Worm (Caenorhabditis elegans): ENCODE results near the gene Y46H3A.5.

Gene Y46H3A.5

DNA sequence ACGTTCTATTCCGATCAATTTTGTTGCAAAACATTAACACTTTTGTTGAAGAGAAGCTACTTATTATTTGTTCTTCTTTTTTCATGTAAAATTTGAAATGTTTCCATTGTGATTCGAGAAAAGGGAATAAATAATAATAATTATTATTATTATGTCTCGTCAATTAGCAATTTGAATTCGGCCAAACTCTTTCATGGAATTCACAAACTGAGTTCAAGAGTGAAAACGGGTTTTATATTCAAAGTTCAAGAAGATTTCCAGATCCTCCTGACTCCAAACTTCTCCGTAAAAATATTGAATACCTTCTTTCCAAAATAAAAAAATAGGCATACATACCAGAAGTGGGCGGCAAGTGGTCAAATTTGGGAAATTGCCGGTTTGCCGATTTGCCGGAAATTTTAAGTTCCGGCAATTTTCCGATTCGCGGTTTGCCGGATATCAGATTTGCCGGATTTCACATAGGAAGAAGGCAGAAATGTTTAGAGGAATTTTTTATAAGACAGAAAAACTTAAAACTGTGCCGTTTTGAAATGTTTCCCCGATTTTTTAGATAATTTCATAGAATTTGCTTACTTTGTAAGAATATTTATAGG lies 8.9 kb downstream of the Y46H3A.5 start:
- TF ChIP-seq mbf-1 (tag; optimal IDR thresholded peaks at IDR 0.05) (no peak), C34F6.9 (tag; optimal IDR thresholded peaks at IDR 0.05) (peak; percentile 70), crh-2 (tag; optimal IDR thresholded peaks at IDR 0.05) (peak; percentile 26), ama-1 (optimal IDR thresholded peaks at IDR 0.05) (peak; percentile 82), sma-9 (GFP tag; optimal IDR thresholded peaks at IDR 0.05) (no peak), sma-9 (tag; optimal IDR thresholded peaks at IDR 0.05) (no peak), ztf-4 (tag; optimal IDR thresholded peaks at IDR 0.05) (peak; percentile 21), mdl-1 (tag; optimal IDR thresholded peaks at IDR 0.05) (no peak)

DNA sequence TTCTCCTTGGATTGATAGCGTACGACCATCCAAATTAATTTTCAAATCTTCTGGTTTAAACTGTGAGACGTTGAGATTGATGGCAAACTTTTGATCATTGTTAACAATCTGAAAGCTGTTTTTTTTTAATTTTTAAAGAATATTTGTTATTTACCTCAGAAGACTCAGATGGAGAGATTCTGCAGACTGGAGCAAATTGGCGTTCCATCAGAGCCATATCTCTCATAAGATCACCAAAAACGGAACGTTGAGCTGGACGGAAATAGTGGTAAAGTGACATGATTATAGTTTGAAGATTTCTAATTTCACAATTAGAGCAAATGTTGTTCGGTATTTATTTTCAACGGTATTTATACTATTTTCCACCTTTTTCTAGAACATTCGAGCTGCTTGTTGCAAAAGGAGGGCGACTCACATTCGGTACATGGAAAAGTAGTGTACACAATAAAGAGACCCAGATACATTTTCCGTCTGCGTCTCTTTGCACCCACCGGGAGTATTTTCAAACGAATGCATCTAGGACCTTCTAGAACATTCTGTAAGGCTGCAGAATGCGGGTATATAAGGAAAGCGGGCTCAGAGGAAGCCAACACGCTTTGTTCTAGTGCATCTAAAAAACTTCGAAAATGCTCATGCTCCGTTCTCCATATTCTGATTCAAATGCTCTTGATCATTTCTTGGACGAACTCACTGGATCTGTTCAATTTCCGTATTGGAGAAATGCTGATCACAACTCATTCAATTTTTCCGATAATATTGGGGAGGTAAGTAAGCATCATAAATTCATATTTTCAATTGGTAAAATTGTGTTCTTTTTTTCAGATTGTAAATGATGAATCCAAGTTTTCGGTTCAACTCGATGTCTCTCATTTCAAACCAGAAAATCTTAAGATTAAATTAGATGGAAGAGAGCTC lies 9.8 kb downstream of the Y46H3A.5 start, which contains the start of the genes hsp-16.2 and hsp-16.41:
Gene hsp-16.2 (minus strand): TSS at position 313 of the 915 bp plus-strand sequence.
Gene hsp-16.41 (plus strand): TSS at position 534 of the 915 bp plus-strand sequence.
- TF ChIP-seq ceh-82 (tag; optimal IDR thresholded peaks at IDR 0.05) (no peak), elt-3 (tag; optimal IDR thresholded peaks at IDR 0.05) (no peak), nhr-10 (tag; optimal IDR thresholded peaks at IDR 0.05) (no peak), nhr-6 (tag; optimal IDR thresholded peaks at IDR 0.05) (no peak), nhr-237 (tag; optimal IDR thresholded peaks at IDR 0.05) (no peak), ztf-11 (tag; optimal IDR thresholded peaks at IDR 0.05) (no peak), nhr-21 (tag; optimal IDR thresholded peaks at IDR 0.05) (no peak), nhr-77 (tag; optimal IDR thresholded peaks at IDR 0.05) (no peak), lin-11 (tag; optimal IDR thresholded peaks at IDR 0.05) (no peak), lin-39 (tag; optimal IDR thresholded peaks at IDR 0.05) (no peak), elt-1 (tag; optimal IDR thresholded peaks at IDR 0.05) (no peak), R02D3.7 (tag; optimal IDR thresholded peaks at IDR 0.05) (no peak), nhr-11 (tag; optimal IDR thresholded peaks at IDR 0.05) (no peak), ZK546.5 (tag; optimal IDR thresholded peaks at IDR 0.05) (no peak), mbf-1 (tag; optimal IDR thresholded peaks at IDR 0.05) (no peak), gmeb-1 (tag; optimal IDR thresholded peaks at IDR 0.05) (no peak), snpc-4 (tag; optimal IDR thresholded peaks at IDR 0.05) (no peak), Y55F3AM.14 (GFP tag; optimal IDR thresholded peaks at IDR 0.05) (no peak), F13H6.1 (tag; optimal IDR thresholded peaks at IDR 0.05) (peak; percentile 65), egl-27 (tag; optimal IDR thresholded peaks at IDR 0.05) (no peak), sma-3 (GFP tag; optimal IDR thresholded peaks at IDR 0.05) (no peak), ama-1 (optimal IDR thresholded peaks at IDR 0.05) (peak; percentile 97), crh-2 (tag; optimal IDR thresholded peaks at IDR 0.05) (peak; percentile 65), skn-1 (tag; optimal IDR thresholded peaks at IDR 0.05) (no peak), nhr-12 (tag; optimal IDR thresholded peaks at IDR 0.05) (no peak), fos-1 (tag; optimal IDR thresholded peaks at IDR 0.05) (peak; percentile 37), alr-1 (tag; optimal IDR thresholded peaks at IDR 0.05) (no peak), blmp-1 (tag; optimal IDR thresholded peaks at IDR 0.05; ENCODE audit: insufficient read depth) (no peak), sem-4 (tag; optimal IDR thresholded peaks at IDR 0.05) (peak; percentile 52), dmd-4 (tag; optimal IDR thresholded peaks at IDR 0.05) (no peak), nhr-25 (tag; optimal IDR thresholded peaks at IDR 0.05) (no peak), aly-2 (tag; optimal IDR thresholded peaks at IDR 0.05) (no peak), ztf-1 (GFP tag; conservative IDR thresholded peaks at IDR 0.05) (no peak), sma-9 (GFP tag; optimal IDR thresholded peaks at IDR 0.05) (peak; percentile 74), sma-9 (tag; optimal IDR thresholded peaks at IDR 0.05) (no peak), unc-62 (GFP tag; optimal IDR thresholded peaks at IDR 0.05) (no peak), nhr-129 (tag; optimal IDR thresholded peaks at IDR 0.05) (peak; percentile 40), unc-39 (tag; optimal IDR thresholded peaks at IDR 0.05) (no peak), nhr-23 (tag; optimal IDR thresholded peaks at IDR 0.05) (no peak), ztf-4 (tag; optimal IDR thresholded peaks at IDR 0.05) (peak; percentile 57), ceh-16 (tag; optimal IDR thresholded peaks at IDR 0.05) (no peak), lsy-2 (tag; optimal IDR thresholded peaks at IDR 0.05) (peak in 1 of 2 experiments; percentile 72), zag-1 (tag; optimal IDR thresholded peaks at IDR 0.05) (no peak), mdl-1 (tag; optimal IDR thresholded peaks at IDR 0.05) (no peak), mab-5 (tag; optimal IDR thresholded peaks at IDR 0.05) (no peak), unc-55 (GFP tag; optimal IDR thresholded peaks at IDR 0.05) (peak; percentile 63), peb-1 (tag; optimal IDR thresholded peaks at IDR 0.05) (no peak), C34F6.9 (tag; optimal IDR thresholded peaks at IDR 0.05) (peak; percentile 61), lin-13 (GFP tag; optimal IDR thresholded peaks at IDR 0.05) (peak; percentile 21)
